Fruit fly (Drosophila melanogaster) whole organism, adult: ENCODE measurements around the gene Fum4.

Source experiments
- CG11617 ChIP-seq: fragments of 200-800 bp; sonication (Bioruptor generic); optimal IDR thresholded peaks from 2 replicates; lab custom pipeline; 2017; ENCODE audit warnings: mild to moderate bottlenecking, missing biosample characterization, missing genetic modification reagents, missing genetic modification characterization
- CG12768 ChIP-seq: fragments of 200-800 bp; sonication (Bioruptor generic); optimal IDR thresholded peaks from 2 replicates; lab custom pipeline; 2017; ENCODE audit warnings: missing biosample characterization, missing genetic modification characterization, mild to moderate bottlenecking, moderate library complexity, missing genetic modification reagents
- CG14711 ChIP-seq: fragments of 200-800 bp; sonication (Bioruptor generic); optimal IDR thresholded peaks from 2 replicates; lab custom pipeline; 2018; ENCODE audit warnings: missing biosample characterization, mild to moderate bottlenecking, missing genetic modification characterization, moderate library complexity
- CG5204 ChIP-seq: fragments of 200-800 bp; sonication (Bioruptor generic); optimal IDR thresholded peaks from 2 replicates; lab custom pipeline; 2016; ENCODE audit warnings: missing biosample characterization, missing genetic modification characterization
- CG7045 ChIP-seq: fragments of 200-800 bp; sonication (Bioruptor generic); optimal IDR thresholded peaks from 2 replicates; lab custom pipeline; 2017; ENCODE audit warnings: missing biosample characterization, mild to moderate bottlenecking, missing genetic modification characterization
- Clk ChIP-seq: fragments of 200-800 bp; sonication (Bioruptor generic); optimal IDR thresholded peaks from 2 replicates; lab custom pipeline; 2017; ENCODE audit warnings: missing biosample characterization, missing genetic modification characterization
- Hr96 ChIP-seq: fragments of 200-800 bp; sonication (Bioruptor generic); optimal IDR thresholded peaks from 2 replicates; lab custom pipeline; 2016; ENCODE audit warnings: missing biosample characterization, missing genetic modification characterization
- Mnt ChIP-seq: fragments of 200-800 bp; sonication (Bioruptor generic); optimal IDR thresholded peaks from 2 replicates; lab custom pipeline; 2016; ENCODE audit warnings: missing biosample characterization, mild to moderate bottlenecking, missing genetic modification characterization
- bab1 ChIP-seq: fragments of 200-800 bp; sonication (Bioruptor generic); optimal IDR thresholded peaks from 3 replicates; lab custom pipeline; 2019; ENCODE audit warnings: missing biosample characterization, mild to moderate bottlenecking, missing genetic modification characterization, moderate library complexity
- cic ChIP-seq: fragments of 200-800 bp; sonication (Bioruptor generic); optimal IDR thresholded peaks from 2 replicates; lab custom pipeline; 2017; ENCODE audit warnings: missing biosample characterization, mild to moderate bottlenecking, missing genetic modification characterization, moderate library complexity
- kay ChIP-seq: fragments of 200-800 bp; sonication (Bioruptor generic); peaks from one replicate; lab custom pipeline; 2016; ENCODE audit warnings: missing biosample characterization, missing genetic modification characterization, borderline replicate concordance
- pad ChIP-seq: fragments of 200-800 bp; sonication (Bioruptor generic); optimal IDR thresholded peaks from 3 replicates; lab custom pipeline; 2017; ENCODE audit warnings: missing biosample characterization, missing genetic modification characterization, mild to moderate bottlenecking, moderate library complexity, missing genetic modification reagents
- tj ChIP-seq: fragments of 200-800 bp; sonication (Bioruptor generic); optimal IDR thresholded peaks from 3 replicates; lab custom pipeline; 2017; ENCODE audit warnings: missing biosample characterization, mild to moderate bottlenecking, missing genetic modification characterization, moderate library complexity
- toe ChIP-seq: fragments of 200-800 bp; sonication (Bioruptor generic); optimal IDR thresholded peaks from 2 replicates; lab custom pipeline; 2016; ENCODE audit warnings: missing biosample characterization, missing genetic modification characterization

dm6 chr2L:10146723-10147475 is 44.4 kb downstream of the Fum4 start:
- no peak for TF ChIP-seq tj (GFP tag; lab: Kevin White, UChicago)
- no peak for TF ChIP-seq cic (GFP tag; lab: Kevin White, UChicago)
- no peak for TF ChIP-seq toe (GFP tag; lab: Kevin White, UChicago)
- no peak for TF ChIP-seq pad (GFP tag; lab: Kevin White, UChicago)
- no peak for TF ChIP-seq bab1 (GFP tag; lab: Kevin White, UChicago)
- TF ChIP-seq Hr96 (GFP tag; lab: Kevin White, UChicago) = no peak
- TF ChIP-seq Clk (GFP tag; lab: Kevin White, UChicago) = no peak
- no peak for TF ChIP-seq kay (GFP tag; lab: Kevin White, UChicago)
- no peak for TF ChIP-seq CG5204 (GFP tag; lab: Kevin White, UChicago)
- no peak for TF ChIP-seq CG11617 (GFP tag; lab: Kevin White, UChicago)
- no peak for TF ChIP-seq CG14711
- no peak for TF ChIP-seq CG7045 (GFP tag; lab: Kevin White, UChicago)
- TF ChIP-seq Mnt = no peak
- TF ChIP-seq CG12768 (GFP tag; lab: Kevin White, UChicago) = no peak
